Fruit fly (Drosophila melanogaster) Kc167 (cell line): ENCODE results near the gene robl37BC.

Experiments used
- Myc ChIP-seq: fragments of >200 bp; optimal IDR thresholded peaks from 2 replicates; lab custom pipeline; 2017; ENCODE audit warnings: missing external identifiers
- Sin3A ChIP-seq: fragments of >200 bp; optimal IDR thresholded peaks from 2 replicates; lab custom pipeline; 2018; ENCODE audit warnings: missing external identifiers
- h ChIP-seq: fragments of >200 bp; optimal IDR thresholded peaks from 3 replicates; lab custom pipeline; 2018; ENCODE audit warnings: missing external identifiers
- insv ChIP-seq: fragments of >200 bp; optimal IDR thresholded peaks from 3 replicates; lab custom pipeline; 2018; ENCODE audit warnings: missing external identifiers
- psq ChIP-seq: fragments of >200 bp; optimal IDR thresholded peaks from 2 replicates; lab custom pipeline; 2017; ENCODE audit warnings: missing external identifiers
- ttk ChIP-seq: sonication (Bioruptor generic); optimal IDR thresholded peaks from 2 replicates; lab custom pipeline; 2017; ENCODE audit warnings: missing external identifiers

DNA sequence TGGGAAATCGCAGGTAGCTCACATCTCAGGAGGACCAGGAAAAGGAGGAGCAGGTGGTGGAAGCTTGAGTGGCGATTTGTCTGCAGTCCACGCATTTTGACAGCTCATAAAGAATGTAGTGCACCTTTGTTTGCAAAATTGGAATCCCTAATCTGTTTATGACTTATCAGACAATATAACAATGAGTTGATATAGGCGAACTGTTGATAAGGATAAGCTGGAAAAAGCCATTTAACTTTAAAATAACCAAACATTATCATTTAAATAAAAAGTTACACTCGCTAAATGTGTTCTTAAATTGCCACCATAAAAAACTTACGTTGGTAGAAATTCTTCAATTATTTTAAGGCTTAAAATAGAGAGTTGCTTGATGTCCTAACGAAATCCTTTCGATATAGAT, 20.5 kb upstream of the robl37BC start, which contains the start of gene CG15170:
- TF ChIP-seq insv (lab: Kevin White, UChicago) (no peak), psq (no peak), ttk (no peak), h (lab: Kevin White, UChicago) (no peak), Myc (lab: Kevin White, UChicago) (no peak), Sin3A (lab: Kevin White, UChicago) (no peak)
